Fruit fly (Drosophila melanogaster) whole organism, embryonic: ENCODE measurements around the gene Pits.

Experiments used
- ATbp ChIP-seq: fragments of 200-800 bp; sonication (Bioruptor generic); optimal IDR thresholded peaks from 2 replicates; lab custom pipeline; 2017; ENCODE audit warnings: missing biosample characterization, mild to moderate bottlenecking, missing genetic modification characterization, missing genetic modification reagents
- CG10274 ChIP-seq: fragments of 200-800 bp; sonication (Bioruptor generic); optimal IDR thresholded peaks from 3 replicates; lab custom pipeline; 2017; ENCODE audit warnings: missing biosample characterization, mild to moderate bottlenecking, missing genetic modification characterization
- CG10654 ChIP-seq: fragments of 200-800 bp; sonication (Bioruptor generic); optimal IDR thresholded peaks from 2 replicates; lab custom pipeline; 2016; ENCODE audit warnings: missing biosample characterization, missing genetic modification characterization
- CG12769 ChIP-seq: fragments of 200-800 bp; sonication (Bioruptor generic); optimal IDR thresholded peaks from 2 replicates; lab custom pipeline; 2019; ENCODE audit warnings: missing biosample characterization, mild to moderate bottlenecking, missing genetic modification characterization, moderate library complexity
- CG12942 ChIP-seq: fragments of 200-800 bp; sonication (Bioruptor generic); optimal IDR thresholded peaks from 3 replicates; lab custom pipeline; 2016; ENCODE audit warnings: missing biosample characterization, missing genetic modification characterization
- CG13296 ChIP-seq: fragments of 200-800 bp; sonication (Bioruptor generic); optimal IDR thresholded peaks from 3 replicates; lab custom pipeline; 2018; ENCODE audit warnings: missing biosample characterization, mild to moderate bottlenecking, missing genetic modification characterization
- CG15011 ChIP-seq: fragments of 200-800 bp; sonication (Bioruptor generic); optimal IDR thresholded peaks from 3 replicates; lab custom pipeline; 2018; ENCODE audit warnings: missing biosample characterization, mild to moderate bottlenecking, missing genetic modification characterization
- CG15269 ChIP-seq: fragments of 200-800 bp; sonication (Bioruptor generic); optimal IDR thresholded peaks from 2 replicates; lab custom pipeline; 2018; ENCODE audit warnings: missing biosample characterization, mild to moderate bottlenecking, missing genetic modification characterization, moderate library complexity
- CG16779 ChIP-seq: fragments of 200-800 bp; sonication (Bioruptor generic); IDR thresholded peaks from 2 replicates; pipeline ENCODE4 v1.3.6; 2022; ENCODE audit warnings: missing biosample characterization, missing genetic modification characterization
- CG16815 ChIP-seq: fragments of 200-800 bp; sonication (Bioruptor generic); optimal IDR thresholded peaks from 3 replicates; lab custom pipeline; 2017; ENCODE audit warnings: missing biosample characterization, mild to moderate bottlenecking, missing genetic modification characterization
- CG17361 ChIP-seq: fragments of 200-800 bp; sonication (Bioruptor generic); IDR thresholded peaks from 3 replicates; pipeline ENCODE4 v1.3.6; 2022; ENCODE audit warnings: missing biosample characterization, missing genetic modification characterization
- CG18599 ChIP-seq: fragments of 200-800 bp; sonication (Bioruptor generic); optimal IDR thresholded peaks from 3 replicates; lab custom pipeline; 2017; ENCODE audit warnings: missing biosample characterization, missing genetic modification characterization, mild to moderate bottlenecking, moderate library complexity, missing genetic modification reagents
- CG2678 ChIP-seq: fragments of 200-800 bp; sonication (Bioruptor generic); optimal IDR thresholded peaks from 3 replicates; lab custom pipeline; 2019; ENCODE audit warnings: missing biosample characterization, mild to moderate bottlenecking, missing genetic modification characterization, moderate library complexity
- CG2712 ChIP-seq: fragments of 200-800 bp; optimal IDR thresholded peaks from 3 replicates; lab custom pipeline; 2019; ENCODE audit warnings: missing biosample characterization, mild to moderate bottlenecking, missing genetic modification characterization, moderate library complexity
- CG32532 ChIP-seq: fragments of 200-800 bp; sonication (Bioruptor generic); IDR thresholded peaks from 2 replicates; pipeline ENCODE4 v1.3.6; 2022; ENCODE audit warnings: missing biosample characterization, missing genetic modification characterization
- CG3281 ChIP-seq: fragments of 200-800 bp; sonication (Bioruptor generic); optimal IDR thresholded peaks from 3 replicates; lab custom pipeline; 2017; ENCODE audit warnings: missing biosample characterization, mild to moderate bottlenecking, missing genetic modification characterization
- CG3838 ChIP-seq: fragments of 200-800 bp; sonication (Bioruptor generic); optimal IDR thresholded peaks from 3 replicates; lab custom pipeline; 2016; ENCODE audit warnings: missing biosample characterization, missing genetic modification characterization
- CG6683 ChIP-seq: fragments of 200-800 bp; sonication (Bioruptor generic); optimal IDR thresholded peaks from 2 replicates; lab custom pipeline; 2017; ENCODE audit warnings: missing biosample characterization, mild to moderate bottlenecking, missing genetic modification characterization, missing genetic modification reagents
- CG6791 ChIP-seq: fragments of 200-800 bp; sonication (Bioruptor generic); IDR thresholded peaks from 3 replicates; pipeline ENCODE4 v1.3.6; 2022; ENCODE audit warnings: missing biosample characterization, missing genetic modification characterization; ENCODE audit not compliant: partially characterized antibody
- CG9727 ChIP-seq: fragments of 200-800 bp; sonication (Bioruptor generic); optimal IDR thresholded peaks from 3 replicates; lab custom pipeline; 2017; ENCODE audit warnings: missing biosample characterization, mild to moderate bottlenecking, missing genetic modification characterization
- HLHmδ ChIP-seq: fragments of 200-800 bp; sonication (Bioruptor generic); optimal IDR thresholded peaks from 2 replicates; lab custom pipeline; 2018; ENCODE audit warnings: missing biosample characterization, mild to moderate bottlenecking, missing genetic modification characterization, moderate library complexity
- Hr3 ChIP-seq: fragments of 200-800 bp; sonication (Bioruptor generic); optimal IDR thresholded peaks from 3 replicates; lab custom pipeline; 2016; ENCODE audit warnings: missing biosample characterization, missing genetic modification characterization
- MBD-R2 ChIP-seq: fragments of 200-800 bp; sonication (Bioruptor generic); IDR thresholded peaks from 2 replicates; pipeline ENCODE4 v1.3.6; 2022; ENCODE audit warnings: missing biosample characterization, missing genetic modification characterization
- Mes4 ChIP-seq: fragments of 200-800 bp; sonication (Bioruptor generic); optimal IDR thresholded peaks from 2 replicates; lab custom pipeline; 2016; ENCODE audit warnings: missing biosample characterization, missing genetic modification characterization
- NC2β ChIP-seq: fragments of 200-800 bp; sonication (Bioruptor generic); optimal IDR thresholded peaks from 2 replicates; lab custom pipeline; 2016; ENCODE audit warnings: missing biosample characterization, missing genetic modification characterization
- Pdp1 ChIP-seq, 2 experiments: fragments of 200-800 bp; sonication (Bioruptor generic); optimal IDR thresholded peaks; 3 replicates each; lab custom pipeline; 2016; ENCODE audit warnings: missing biosample characterization in 2 of 2, missing genetic modification characterization in 2 of 2, mild to moderate bottlenecking in 1 of 2, moderate library complexity in 1 of 2
- Side ChIP-seq: fragments of 200-800 bp; sonication (Bioruptor generic); optimal IDR thresholded peaks from 2 replicates; lab custom pipeline; 2016; ENCODE audit warnings: missing biosample characterization, missing genetic modification characterization
- Sin3A ChIP-seq: fragments of >200 bp; optimal IDR thresholded peaks from 2 replicates; lab custom pipeline; 2018
- Sox100B ChIP-seq: fragments of 200-800 bp; sonication (Bioruptor generic); optimal IDR thresholded peaks from 3 replicates; lab custom pipeline; 2018; ENCODE audit warnings: missing biosample characterization, mild to moderate bottlenecking, missing genetic modification characterization
- Ssrp ChIP-seq: fragments of 200-800 bp; sonication (Bioruptor generic); optimal IDR thresholded peaks from 2 replicates; lab custom pipeline; 2018; ENCODE audit warnings: missing biosample characterization, mild to moderate bottlenecking, missing genetic modification characterization, moderate library complexity
- Xrp1 ChIP-seq: fragments of 200-800 bp; sonication (Bioruptor generic); IDR thresholded peaks from 2 replicates; pipeline ENCODE4 v1.3.6; 2022; ENCODE audit warnings: missing biosample characterization, missing genetic modification characterization
- ase ChIP-seq: fragments of 200-800 bp; sonication (Bioruptor generic); IDR thresholded peaks from 3 replicates; pipeline ENCODE4 v1.3.6; 2022; ENCODE audit warnings: missing biosample characterization, missing genetic modification characterization
- bbx ChIP-seq: fragments of 200-800 bp; sonication (Bioruptor generic); IDR thresholded peaks from 2 replicates; pipeline ENCODE4 v1.3.6; 2022; ENCODE audit warnings: missing biosample characterization, missing genetic modification characterization; ENCODE audit not compliant: partially characterized antibody
- btn ChIP-seq: fragments of 200-800 bp; sonication (Bioruptor generic); optimal IDR thresholded peaks from 2 replicates; lab custom pipeline; 2016; ENCODE audit warnings: missing biosample characterization, missing genetic modification characterization
- cwo ChIP-seq: fragments of 200-800 bp; sonication (Bioruptor generic); optimal IDR thresholded peaks from 3 replicates; lab custom pipeline; 2017; ENCODE audit warnings: missing biosample characterization, missing genetic modification characterization, mild to moderate bottlenecking, moderate library complexity, missing genetic modification reagents
- dmrt99B ChIP-seq: fragments of 200-800 bp; sonication (Bioruptor generic); optimal IDR thresholded peaks from 2 replicates; lab custom pipeline; 2018; ENCODE audit warnings: missing biosample characterization, mild to moderate bottlenecking, missing genetic modification characterization, moderate library complexity
- gt ChIP-seq: fragments of 200-800 bp; sonication (Bioruptor generic); IDR thresholded peaks from 2 replicates; pipeline ENCODE4 v1.3.6; 2022; ENCODE audit warnings: missing biosample characterization, missing genetic modification characterization
- maf-S ChIP-seq: fragments of 200-800 bp; sonication (Bioruptor generic); optimal IDR thresholded peaks from 2 replicates; lab custom pipeline; 2016; ENCODE audit warnings: missing biosample characterization, missing genetic modification characterization
- nerfin-1 ChIP-seq: fragments of 200-800 bp; sonication (Bioruptor generic); optimal IDR thresholded peaks from 3 replicates; lab custom pipeline; 2019; ENCODE audit warnings: missing biosample characterization, mild to moderate bottlenecking, missing genetic modification characterization, moderate library complexity
- nmo ChIP-seq: fragments of 200-800 bp; sonication (Bioruptor generic); optimal IDR thresholded peaks from 2 replicates; lab custom pipeline; 2018; ENCODE audit warnings: missing biosample characterization, mild to moderate bottlenecking, missing genetic modification characterization, moderate library complexity
- org-1 ChIP-seq: fragments of 200-800 bp; sonication (Bioruptor generic); optimal IDR thresholded peaks from 2 replicates; lab custom pipeline; 2017; ENCODE audit warnings: missing biosample characterization, missing genetic modification characterization
- pan ChIP-seq, 4 experiments: fragments of >200 bp in 3 of 4; fragments of 200-800 bp in 1 of 4; sonication (Bioruptor generic) in 1 of 4; optimal IDR thresholded peaks in 3 of 4; IDR thresholded peaks in 1 of 4; 2 replicates each; pipeline versions ENCODE4 v1.3.6 to Lab custom; 2017 to 2022; ENCODE audit warnings: missing biosample characterization in 2 of 4, missing genetic modification characterization in 2 of 4, mixed read lengths in 1 of 4
- pfk ChIP-seq: fragments of 200-800 bp; sonication (Bioruptor generic); optimal IDR thresholded peaks from 2 replicates; lab custom pipeline; 2018; ENCODE audit warnings: missing biosample characterization, mild to moderate bottlenecking, missing genetic modification characterization, moderate library complexity
- pnt ChIP-seq: fragments of 200-800 bp; sonication (Bioruptor generic); optimal IDR thresholded peaks from 3 replicates; lab custom pipeline; 2016; ENCODE audit warnings: missing biosample characterization, missing genetic modification characterization
- shn ChIP-seq: fragments of 200-800 bp; sonication (Bioruptor generic); optimal IDR thresholded peaks from 3 replicates; lab custom pipeline; 2016; ENCODE audit warnings: missing biosample characterization, missing genetic modification characterization
- sisA ChIP-seq: fragments of 200-800 bp; sonication (Bioruptor generic); IDR thresholded peaks from 2 replicates; pipeline ENCODE4 v1.3.6; 2022; ENCODE audit warnings: missing biosample characterization, missing genetic modification characterization
- stwl ChIP-seq: fragments of 200-800 bp; sonication (Bioruptor generic); optimal IDR thresholded peaks from 3 replicates; lab custom pipeline; 2018; ENCODE audit warnings: missing biosample characterization, mild to moderate bottlenecking, missing genetic modification characterization, moderate library complexity
- zfh1 ChIP-seq: fragments of 200-800 bp; sonication (Bioruptor generic); IDR thresholded peaks from 3 replicates; pipeline ENCODE4 v1.3.6; 2022; ENCODE audit warnings: missing biosample characterization, missing genetic modification characterization

Pits gene

dm6 chrX:12591223-12592120, 8.5 kb upstream of the Pits start (continued):
- TF ChIP-seq ATbp (GFP tag; lab: Kevin White, UChicago) (peak; percentile 22), bbx (GFP tag; lab: Robert Waterston, UW) (no peak), Sox100B (GFP tag; lab: Kevin White, UChicago) (peak; percentile 77), CG16779 (GFP tag; lab: Robert Waterston, UW) (no peak), CG10654 (no peak), btn (GFP tag; lab: Kevin White, UChicago) (peak; percentile 40), Ssrp (tag; lab: Kevin White, UChicago) (peak; percentile 36), CG6683 (GFP tag; lab: Kevin White, UChicago) (no peak), MBD-R2 (GFP tag; lab: Robert Waterston, UW) (no peak; the same call in 1 of the 2 replicates), HLHmδ (GFP tag; lab: Kevin White, UChicago) (peak; percentile 26), CG17361 (GFP tag; lab: Robert Waterston, UW) (peak; percentile 51; the same call in 1 of the 3 replicates), nmo (GFP tag; lab: Kevin White, UChicago) (peak; percentile 63), Mes4 (GFP tag; lab: Kevin White, UChicago) (peak; percentile 45), shn (GFP tag; lab: Kevin White, UChicago) (peak; percentile 53), sisA (GFP tag; lab: Robert Waterston, UW) (no peak), pfk (GFP tag; lab: Kevin White, UChicago) (no peak), pnt (GFP tag; lab: Kevin White, UChicago) (peak; percentile 31), CG2712 (tag; lab: Kevin White, UChicago) (peak; percentile 43), CG3838 (GFP tag; lab: Kevin White, UChicago) (no peak), CG12942 (GFP tag; lab: Kevin White, UChicago) (peak; percentile 26), stwl (tag; lab: Kevin White, UChicago) (no peak), CG15011 (GFP tag; lab: Kevin White, UChicago) (no peak), CG2678 (peak; percentile 66), maf-S (no peak), CG10274 (GFP tag; lab: Kevin White, UChicago) (peak; percentile 44), NC2β (peak; percentile 23), CG16815 (peak; percentile 50), dmrt99B (peak; percentile 67), CG6791 (no peak), gt (no peak), CG18599 (GFP tag; lab: Kevin White, UChicago) (peak; percentile 37), nerfin-1 (peak; percentile 45), CG12769 (tag; lab: Kevin White, UChicago) (peak; percentile 62), Pdp1 (GFP tag; optimal IDR thresholded peaks at IDR 0.05; lab: Kevin White, UChicago) (peak in 1 of 2 experiments; percentile 56), cwo (GFP tag; lab: Kevin White, UChicago) (peak; percentile 53), Xrp1 (GFP tag; lab: Robert Waterston, UW) (peak; percentile 37; the same call in 1 of the 2 replicates), ase (no peak), CG32532 (GFP tag; lab: Robert Waterston, UW) (peak; percentile 42; the same call in 1 of the 2 replicates), org-1 (GFP tag; lab: Kevin White, UChicago) (peak; percentile 56), Side (peak; percentile 3), zfh1 (no peak), Sin3A (lab: Kevin White, UChicago) (no peak), Hr3 (peak; percentile 22), CG15269 (tag; lab: Kevin White, UChicago) (peak; percentile 57), CG13296 (no peak), CG3281 (GFP tag; lab: Kevin White, UChicago) (peak; percentile 29), CG9727 (GFP tag; lab: Kevin White, UChicago) (peak; percentile 63), pan (optimal IDR thresholded peaks at IDR 0.05; lab: Kevin White, UChicago) (no peak), pan (GFP tag; optimal IDR thresholded peaks at IDR 0.05 in 1 of 2, IDR thresholded peaks at IDR 0.05 in 1 of 2) (no peak)
